Worm (Caenorhabditis elegans): ENCODE measurements around the gene srh-44.
"Not testable (repeated sequence)": the region's sequence is repeated elsewhere in the genome, so short reads cannot be mapped to it uniquely, and the experiment has no call there.

Gene srh-44

DNA sequence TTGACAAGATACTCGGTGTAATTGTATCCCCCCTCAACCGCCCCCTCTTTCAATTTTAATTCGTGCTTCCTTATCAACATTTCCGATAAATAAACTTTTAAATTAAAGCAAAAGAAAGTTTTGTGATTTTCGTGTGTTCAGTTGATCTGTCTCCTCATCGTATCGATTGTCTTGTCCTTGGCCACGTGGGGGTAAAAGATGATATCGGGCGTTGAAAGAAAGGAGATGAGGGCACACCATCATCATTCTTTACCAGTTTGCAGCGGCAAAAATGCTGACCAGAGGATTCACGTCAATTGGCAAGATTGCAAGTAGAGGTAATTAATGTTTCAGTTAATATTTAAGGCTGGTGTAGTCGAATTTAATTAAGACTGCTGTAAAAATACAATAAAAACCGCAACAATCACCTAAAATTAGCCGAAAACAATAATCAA lies 32.4 kb downstream of the srh-44 start, which contains the start of gene F54D5.7 (continued):
- TF ChIP-seq madf-5 (GFP tag; IDR thresholded peaks at IDR 0.05) (0 out of 4 replicates have a peak, but pooled peaks of 1 of the 2 experiments have one; percentile 7), nhr-25 (tag; optimal IDR thresholded peaks at IDR 0.05; ENCODE audit: borderline replicate concordance, insufficient read depth) (peak; percentile 43), snpc-1.2 (GFP tag; IDR thresholded peaks at IDR 0.05) (peak; percentile 81), pqm-1 (tag; optimal IDR thresholded peaks at IDR 0.05) (peak; percentile 2), Y48G9A.11 (GFP tag; IDR thresholded peaks at IDR 0.05) (peak; percentile 44; the same call in 1 of the 2 replicates), daf-19 (GFP tag; conservative IDR thresholded peaks at IDR 0.05) (no peak), spr-1 (tag; optimal IDR thresholded peaks at IDR 0.05) (peak; percentile 55), lin-38 (GFP tag; IDR thresholded peaks at IDR 0.05) (peak; percentile 81), R02D3.7 (tag; optimal IDR thresholded peaks at IDR 0.05) (no peak), madf-9 (GFP tag; conservative IDR thresholded peaks at IDR 0.05) (peak; percentile 36; the same call in 1 of the 2 replicates), tra-1 (GFP tag; IDR thresholded peaks at IDR 0.05) (peak; percentile 46; the same call in 1 of the 2 replicates), tag-97 (GFP tag; IDR thresholded peaks at IDR 0.05) (no peak)

ce11 chrII:11551981-11552380 lies 37.1 kb downstream of the srh-44 start, which contains the start of gene dhgd-1:
Gene dhgd-1, minus strand, starts transcription at chrII:11552081.
- not testable (repeated sequence) for TF ChIP-seq hif-1 (tag; optimal IDR thresholded peaks at IDR 0.05); lin-39 (tag; optimal IDR thresholded peaks at IDR 0.05); tag-97 (GFP tag; IDR thresholded peaks at IDR 0.05)

- no peak for TF ChIP-seq arid-1 (GFP tag; conservative IDR thresholded peaks at IDR 0.05)
- TF ChIP-seq zfp-2 (tag; optimal IDR thresholded peaks at IDR 0.05) = no peak
- no peak for TF ChIP-seq snpc-4 (tag; optimal IDR thresholded peaks at IDR 0.05)
- no peak for TF ChIP-seq lin-13 (GFP tag; optimal IDR thresholded peaks at IDR 0.05)
- no peak for TF ChIP-seq daf-16 (GFP tag; optimal IDR thresholded peaks at IDR 0.05)
- TF ChIP-seq daf-16 (tag; optimal IDR thresholded peaks at IDR 0.05) = no peak
- TF ChIP-seq nhr-102 (tag; optimal IDR thresholded peaks at IDR 0.05) = no peak
- TF ChIP-seq rbr-2 (tag; optimal IDR thresholded peaks at IDR 0.05) = no peak
- no peak for TF ChIP-seq gei-8 (GFP tag; optimal IDR thresholded peaks at IDR 0.05)
- TF ChIP-seq set-16 (GFP tag; IDR thresholded peaks at IDR 0.05) = no peak
These were observed 40.8 kb downstream of the srh-44 start, which contains the start of gene F54D5.24 for ce11 chrII:11555634-11556033. Gene F54D5.24, plus strand, starts transcription at chrII:11555949.

- TF ChIP-seq ceh-28 (tag; optimal IDR thresholded peaks at IDR 0.05) (no peak), daf-19 (GFP tag; conservative IDR thresholded peaks at IDR 0.05) (no peak), nhr-237 (tag; optimal IDR thresholded peaks at IDR 0.05) (no peak), php-3 (GFP tag; IDR thresholded peaks at IDR 0.05) (no peak), mxl-2 (GFP tag; conservative IDR thresholded peaks at IDR 0.05) (no peak), set-16 (GFP tag; IDR thresholded peaks at IDR 0.05) (peak; percentile 15; the same call in 1 of the 2 replicates), ztf-11 (tag; optimal IDR thresholded peaks at IDR 0.05) (no peak), dpl-1 (GFP tag; optimal IDR thresholded peaks at IDR 0.05) (no peak)
These were observed 41.5 kb downstream of the srh-44 start, which contains the start of gene F54D5.17 for ce11 chrII:11556338-11556737. Gene F54D5.17, plus strand, starts transcription at chrII:11556638.

DNA sequence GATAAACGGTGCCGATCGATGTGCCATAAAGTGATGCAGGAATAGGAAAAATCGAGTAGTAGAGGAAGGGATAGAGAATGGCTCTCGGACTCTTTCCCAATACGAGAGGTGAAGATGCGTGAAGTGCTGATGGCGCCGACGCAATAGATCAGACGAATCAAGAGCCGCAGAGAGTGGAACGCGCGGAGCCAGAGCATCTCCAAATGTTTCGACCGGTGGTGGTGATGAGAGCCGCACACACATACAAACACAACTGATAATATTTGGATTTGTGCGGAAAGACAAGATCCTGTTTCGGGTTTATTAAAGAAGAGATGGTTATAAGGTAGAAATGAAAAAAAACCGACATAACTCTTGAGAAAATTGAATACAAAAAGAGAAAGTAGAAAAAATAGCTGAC lies 49.3 kb downstream of the srh-44 start, which contains the start of gene F54D5.15:
Gene F54D5.15, minus strand, starts transcription at position 101 of the 400 bp plus-strand sequence.
- TF ChIP-seq hif-1 (tag; optimal IDR thresholded peaks at IDR 0.05) = no peak
- no peak for TF ChIP-seq nhr-76 (tag; optimal IDR thresholded peaks at IDR 0.05)
- no peak for TF ChIP-seq nhr-77 (tag; optimal IDR thresholded peaks at IDR 0.05)
- no peak for TF ChIP-seq mxl-2 (GFP tag; conservative IDR thresholded peaks at IDR 0.05)
- TF ChIP-seq nhr-111 (GFP tag; optimal IDR thresholded peaks at IDR 0.05) = no peak
- no peak for TF ChIP-seq F37D6.2 (tag; optimal IDR thresholded peaks at IDR 0.05)
- no peak for TF ChIP-seq spr-3 (GFP tag; optimal IDR thresholded peaks at IDR 0.05)
- TF ChIP-seq skn-1 (tag; optimal IDR thresholded peaks at IDR 0.05) = no peak
- no peak for TF ChIP-seq D1046.2 (GFP tag; IDR thresholded peaks at IDR 0.05)
- TF ChIP-seq fos-1 (tag; optimal IDR thresholded peaks at IDR 0.05) = no peak
- no peak for TF ChIP-seq aly-2 (tag; optimal IDR thresholded peaks at IDR 0.05)
- no peak for TF ChIP-seq madf-9 (GFP tag; conservative IDR thresholded peaks at IDR 0.05)
- no peak for TF ChIP-seq ztf-7 (tag; optimal IDR thresholded peaks at IDR 0.05)
- TF ChIP-seq ZK546.5 (tag; optimal IDR thresholded peaks at IDR 0.05) = no peak
- no peak for TF ChIP-seq ceh-20 (GFP tag; IDR thresholded peaks at IDR 0.05)
- no peak for TF ChIP-seq ama-1 (optimal IDR thresholded peaks at IDR 0.05)
- TF ChIP-seq nhr-28 (tag; optimal IDR thresholded peaks at IDR 0.05) = no peak
- no peak for TF ChIP-seq mdt-29 (GFP tag; IDR thresholded peaks at IDR 0.05)
